Fruit fly (Drosophila melanogaster): ENCODE data around the gene RpL3.
A peak's percentile ranks its signal among the peaks of the same experiment; 100 is the strongest.

Gene RpL3

DNA sequence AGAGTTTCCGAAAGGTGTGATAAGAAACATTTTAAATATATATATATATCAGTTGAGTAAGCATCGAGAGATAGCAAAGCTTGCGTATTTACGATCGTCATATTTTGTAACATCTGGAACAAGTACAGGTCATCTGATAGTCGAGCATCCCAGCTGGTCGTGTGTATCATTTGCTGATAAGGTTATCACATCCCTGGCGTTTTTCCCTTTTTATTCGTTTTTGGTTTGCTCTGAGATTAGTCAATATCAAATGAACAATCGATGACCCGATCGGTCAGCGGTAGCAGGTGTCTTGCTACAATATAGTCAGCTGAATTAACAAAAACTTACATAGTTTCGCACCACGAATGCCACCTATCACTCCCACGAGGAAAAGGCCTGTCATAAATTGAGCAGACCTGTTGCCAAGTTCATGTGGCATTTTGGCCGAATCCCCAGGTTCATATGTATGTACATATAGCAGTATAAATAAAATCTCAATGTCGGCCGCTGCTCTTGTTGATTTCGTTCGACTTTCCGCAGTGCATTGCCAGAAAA lies 20.7 kb upstream of the RpL3 start (continued):
- TF ChIP-seq Dll (GFP tag; IDR thresholded peaks at IDR 0.05; ENCODE audit: partially characterized antibody) (no peak), ro (GFP tag; IDR thresholded peaks at IDR 0.05) (no peak), trem (tag; optimal IDR thresholded peaks at IDR 0.05) (no peak), CG2129 (GFP tag; IDR thresholded peaks at IDR 0.05; ENCODE audit: partially characterized antibody) (no peak), sc (optimal IDR thresholded peaks at IDR 0.05) (no peak), sc (GFP tag; optimal IDR thresholded peaks at IDR 0.05) (peak; percentile 18), oc (tag; optimal IDR thresholded peaks at IDR 0.05) (peak; percentile 19), pnt (GFP tag; optimal IDR thresholded peaks at IDR 0.05) (no peak), kay (GFP tag; optimal IDR thresholded peaks at IDR 0.05) (peak; percentile 53), HLH4C (GFP tag; IDR thresholded peaks at IDR 0.05; ENCODE audit: partially characterized antibody) (peak; percentile 42; the same call in 1 of the 3 replicates), Dfd (GFP tag; optimal IDR thresholded peaks at IDR 0.05) (no peak), HLH3B (GFP tag; IDR thresholded peaks at IDR 0.05) (peak; percentile 50), fd96Cb (tag; optimal IDR thresholded peaks at IDR 0.05) (peak; percentile 49), CG6689 (GFP tag; IDR thresholded peaks at IDR 0.05) (peak; percentile 56), abd-A (tag; optimal IDR thresholded peaks at IDR 0.05) (no peak), Ravus (GFP tag; IDR thresholded peaks at IDR 0.05) (no peak), cad (GFP tag; optimal IDR thresholded peaks at IDR 0.05) (no peak), CG14050 (GFP tag; IDR thresholded peaks at IDR 0.05) (peak; percentile 29; the same call in 2 of the 3 replicates), Tbp (GFP tag; optimal IDR thresholded peaks at IDR 0.05) (no peak), CG17359 (tag; optimal IDR thresholded peaks at IDR 0.05) (peak; percentile 55), gfzf (GFP tag; optimal IDR thresholded peaks at IDR 0.05) (no peak), CG9932 (GFP tag; IDR thresholded peaks at IDR 0.05) (peak; percentile 40), bab2 (GFP tag; optimal IDR thresholded peaks at IDR 0.05) (no peak), exex (tag; optimal IDR thresholded peaks at IDR 0.05) (peak; percentile 65), sqz (GFP tag; optimal IDR thresholded peaks at IDR 0.05) (no peak), tap (tag; optimal IDR thresholded peaks at IDR 0.05) (peak; percentile 47), NC2β (GFP tag; optimal IDR thresholded peaks at IDR 0.05) (no peak), ERR (GFP tag; optimal IDR thresholded peaks at IDR 0.05) (no peak), pho (GFP tag; optimal IDR thresholded peaks at IDR 0.05) (no peak), Ada2b (GFP tag; IDR thresholded peaks at IDR 0.05) (peak; percentile 57), CG10366 (GFP tag; IDR thresholded peaks at IDR 0.05) (peak; percentile 67), CG10321 (GFP tag; IDR thresholded peaks at IDR 0.05) (no peak), zen (tag; optimal IDR thresholded peaks at IDR 0.05) (no peak), CG1024 (GFP tag; IDR thresholded peaks at IDR 0.05) (no peak), Vsx1 (GFP tag; optimal IDR thresholded peaks at IDR 0.05) (no peak), salm (tag; optimal IDR thresholded peaks at IDR 0.05) (peak; percentile 20), crp (GFP tag; optimal IDR thresholded peaks at IDR 0.05) (no peak), CkIIα-i1 (GFP tag; IDR thresholded peaks at IDR 0.05) (no peak), CG12391 (tag; optimal IDR thresholded peaks at IDR 0.05) (peak; percentile 60), CG6654 (GFP tag; optimal IDR thresholded peaks at IDR 0.05) (peak; percentile 7), sd (tag; optimal IDR thresholded peaks at IDR 0.05) (peak; percentile 69), h (optimal IDR thresholded peaks at IDR 0.05) (no peak), HHEX (GFP tag; optimal IDR thresholded peaks at IDR 0.05) (peak; percentile 62), CG11696 (GFP tag; IDR thresholded peaks at IDR 0.05) (no peak), Scr (GFP tag; IDR thresholded peaks at IDR 0.05; ENCODE audit: partially characterized antibody) (no peak), crc (GFP tag; optimal IDR thresholded peaks at IDR 0.05) (no peak), CG2199 (GFP tag; IDR thresholded peaks at IDR 0.05) (no peak), unc-4 (GFP tag; IDR thresholded peaks at IDR 0.05; ENCODE audit: partially characterized antibody) (no peak), esg (GFP tag; conservative IDR thresholded peaks at IDR 0.05) (peak; percentile 62), gsb (GFP tag; IDR thresholded peaks at IDR 0.05) (no peak), CG18764 (GFP tag; optimal IDR thresholded peaks at IDR 0.05) (no peak), Lim3 (GFP tag; IDR thresholded peaks at IDR 0.05) (no peak)
